Fruit fly (Drosophila melanogaster) whole organism, embryonic: ENCODE measurements around the gene Uev1A.
A peak's percentile ranks its signal among the peaks of the same experiment; 100 is the strongest.

Experiments used
- Adf1 ChIP-seq: fragments of 200-800 bp; sonication (Bioruptor generic); IDR thresholded peaks from 2 replicates; pipeline ENCODE4 v1.3.6; 2022; ENCODE audit warnings: missing biosample characterization, missing genetic modification characterization
- Bteb2 ChIP-seq: fragments of 200-800 bp; sonication (Bioruptor generic); optimal IDR thresholded peaks from 2 replicates; lab custom pipeline; 2016; ENCODE audit warnings: missing biosample characterization, missing genetic modification characterization
- CG10147 ChIP-seq: fragments of 200-800 bp; sonication (Bioruptor generic); optimal IDR thresholded peaks from 2 replicates; lab custom pipeline; 2019; ENCODE audit warnings: missing biosample characterization, mild to moderate bottlenecking, missing genetic modification characterization, moderate library complexity
- CG12769 ChIP-seq: fragments of 200-800 bp; sonication (Bioruptor generic); optimal IDR thresholded peaks from 2 replicates; lab custom pipeline; 2019; ENCODE audit warnings: missing biosample characterization, mild to moderate bottlenecking, missing genetic modification characterization, moderate library complexity
- CG13296 ChIP-seq: fragments of 200-800 bp; sonication (Bioruptor generic); optimal IDR thresholded peaks from 3 replicates; lab custom pipeline; 2018; ENCODE audit warnings: missing biosample characterization, mild to moderate bottlenecking, missing genetic modification characterization
- CG15514 ChIP-seq: fragments of 200-800 bp; sonication (Bioruptor generic); optimal IDR thresholded peaks from 3 replicates; lab custom pipeline; 2017; ENCODE audit warnings: missing biosample characterization, missing genetic modification characterization, mild to moderate bottlenecking, moderate library complexity, missing genetic modification reagents
- CG15696 ChIP-seq: fragments of 200-800 bp; sonication (Bioruptor generic); optimal IDR thresholded peaks from 2 replicates; lab custom pipeline; 2019; ENCODE audit warnings: missing biosample characterization, mild to moderate bottlenecking, missing genetic modification characterization, moderate library complexity
- CG17186 ChIP-seq: fragments of 200-800 bp; sonication (Bioruptor generic); optimal IDR thresholded peaks from 3 replicates; lab custom pipeline; 2017; ENCODE audit warnings: missing biosample characterization, missing genetic modification reagents, missing genetic modification characterization
- CG30403 ChIP-seq: fragments of 200-800 bp; sonication (Bioruptor generic); optimal IDR thresholded peaks from 3 replicates; lab custom pipeline; 2016; ENCODE audit warnings: missing biosample characterization, missing genetic modification characterization
- CG33557 ChIP-seq: fragments of 200-800 bp; sonication (Bioruptor generic); optimal IDR thresholded peaks from 2 replicates; lab custom pipeline; 2019; ENCODE audit warnings: missing biosample characterization, mild to moderate bottlenecking, missing genetic modification characterization, moderate library complexity
- CG6654 ChIP-seq: fragments of 200-800 bp; sonication (Bioruptor generic); optimal IDR thresholded peaks from 2 replicates; lab custom pipeline; 2017; ENCODE audit warnings: missing biosample characterization, mild to moderate bottlenecking, missing genetic modification characterization
- CG7987 ChIP-seq: fragments of 200-800 bp; sonication (Bioruptor generic); optimal IDR thresholded peaks from 2 replicates; lab custom pipeline; 2018; ENCODE audit warnings: missing biosample characterization, mild to moderate bottlenecking, missing genetic modification characterization, moderate library complexity
- CG8089 ChIP-seq: fragments of 200-800 bp; sonication (Bioruptor generic); optimal IDR thresholded peaks from 3 replicates; lab custom pipeline; 2016; ENCODE audit warnings: missing biosample characterization, missing genetic modification characterization
- CG8388 ChIP-seq: fragments of 200-800 bp; sonication (Bioruptor generic); optimal IDR thresholded peaks from 2 replicates; lab custom pipeline; 2019; ENCODE audit warnings: missing biosample characterization, mild to moderate bottlenecking, missing genetic modification characterization, moderate library complexity
- CG9797 ChIP-seq: fragments of 200-800 bp; sonication (Bioruptor generic); optimal IDR thresholded peaks from 3 replicates; lab custom pipeline; 2018; ENCODE audit warnings: missing biosample characterization, mild to moderate bottlenecking, missing genetic modification characterization
- Camta ChIP-seq: fragments of 200-800 bp; sonication (Bioruptor generic); optimal IDR thresholded peaks from 2 replicates; lab custom pipeline; 2016; ENCODE audit warnings: missing biosample characterization, missing genetic modification characterization
- Dek ChIP-seq: fragments of 200-800 bp; sonication (Bioruptor generic); optimal IDR thresholded peaks from 3 replicates; lab custom pipeline; 2019; ENCODE audit warnings: missing biosample characterization, mild to moderate bottlenecking, missing genetic modification characterization, moderate library complexity
- Dip3 ChIP-seq: fragments of 200-800 bp; sonication (Bioruptor generic); optimal IDR thresholded peaks from 3 replicates; lab custom pipeline; 2016; ENCODE audit warnings: missing biosample characterization, missing genetic modification characterization
- Doc2 ChIP-seq: fragments of 200-800 bp; sonication (Bioruptor generic); IDR thresholded peaks from 2 replicates; pipeline ENCODE4 v1.3.6; 2022; ENCODE audit warnings: missing biosample characterization, missing genetic modification characterization
- Elba2 ChIP-seq: fragments of 200-800 bp; sonication (Bioruptor generic); optimal IDR thresholded peaks from 3 replicates; lab custom pipeline; 2016; ENCODE audit warnings: missing biosample characterization, missing genetic modification characterization
- Fer1 ChIP-seq: fragments of 200-800 bp; sonication (Bioruptor generic); optimal IDR thresholded peaks from 2 replicates; lab custom pipeline; 2017; ENCODE audit warnings: missing biosample characterization, mild to moderate bottlenecking, missing genetic modification characterization
- Hey ChIP-seq: fragments of 200-800 bp; sonication (Bioruptor generic); optimal IDR thresholded peaks from 3 replicates; lab custom pipeline; 2018; ENCODE audit warnings: missing biosample characterization, mild to moderate bottlenecking, missing genetic modification characterization
- Kr ChIP-seq: fragments of 200-800 bp; sonication (Bioruptor generic); optimal IDR thresholded peaks from 2 replicates; lab custom pipeline; 2017; ENCODE audit warnings: missing biosample characterization, mild to moderate bottlenecking, missing genetic modification characterization
- Myb ChIP-seq: fragments of 200-800 bp; sonication (Bioruptor generic); optimal IDR thresholded peaks from 2 replicates; lab custom pipeline; 2016; ENCODE audit warnings: missing biosample characterization, missing genetic modification characterization
- Nf-YA ChIP-seq: fragments of 200-800 bp; sonication (Bioruptor generic); IDR thresholded peaks from 2 replicates; pipeline ENCODE4 v1.3.6; 2022; ENCODE audit warnings: missing biosample characterization, missing genetic modification characterization
- PHDP ChIP-seq: fragments of 200-800 bp; sonication (Bioruptor generic); optimal IDR thresholded peaks from 3 replicates; lab custom pipeline; 2018; ENCODE audit warnings: missing biosample characterization, mild to moderate bottlenecking, missing genetic modification characterization, moderate library complexity
- Scr ChIP-seq: fragments of 200-800 bp; sonication (Bioruptor generic); IDR thresholded peaks from 2 replicates; pipeline ENCODE4 v1.3.6; 2022; ENCODE audit warnings: missing biosample characterization, missing genetic modification characterization; ENCODE audit not compliant: partially characterized antibody
- TFAM ChIP-seq: fragments of 200-800 bp; sonication (Bioruptor generic); optimal IDR thresholded peaks from 2 replicates; lab custom pipeline; 2017; ENCODE audit warnings: missing biosample characterization, missing genetic modification characterization, inconsistent platforms
- ab ChIP-seq: fragments of 200-800 bp; sonication (Bioruptor generic); optimal IDR thresholded peaks from 2 replicates; lab custom pipeline; 2016; ENCODE audit warnings: missing biosample characterization, missing genetic modification characterization
- ato ChIP-seq: fragments of 200-800 bp; sonication (Bioruptor generic); IDR thresholded peaks from 2 replicates; pipeline ENCODE4 v1.3.6; 2022; ENCODE audit warnings: missing biosample characterization, missing genetic modification characterization; ENCODE audit not compliant: partially characterized antibody
- bcd ChIP-seq: fragments of 200-800 bp; sonication (Bioruptor generic); optimal IDR thresholded peaks from 2 replicates; lab custom pipeline; 2017; ENCODE audit warnings: missing biosample characterization, mild to moderate bottlenecking, missing genetic modification characterization
- cas ChIP-seq: fragments of 200-800 bp; sonication (Bioruptor generic); IDR thresholded peaks from 2 replicates; pipeline ENCODE4 v1.3.6; 2022; ENCODE audit warnings: missing biosample characterization, missing genetic modification characterization
- caup ChIP-seq: fragments of 200-800 bp; sonication (Bioruptor generic); optimal IDR thresholded peaks from 3 replicates; lab custom pipeline; 2017; ENCODE audit warnings: missing biosample characterization, mild to moderate bottlenecking, missing genetic modification characterization, moderate library complexity; ENCODE audit not compliant: severe bottlenecking
- dimm ChIP-seq: fragments of 200-800 bp; sonication (Bioruptor generic); IDR thresholded peaks from 2 replicates; pipeline ENCODE4 v1.3.6; 2022; ENCODE audit warnings: missing biosample characterization, missing genetic modification characterization
- emc ChIP-seq: fragments of 200-800 bp; sonication (Bioruptor generic); optimal IDR thresholded peaks from 2 replicates; lab custom pipeline; 2016; ENCODE audit warnings: missing biosample characterization, missing genetic modification characterization
- fd102C ChIP-seq: fragments of 200-800 bp; sonication (Bioruptor generic); optimal IDR thresholded peaks from 2 replicates; lab custom pipeline; 2018; ENCODE audit warnings: missing biosample characterization, mild to moderate bottlenecking, missing genetic modification characterization, moderate library complexity
- fu2 ChIP-seq: fragments of 200-800 bp; sonication (Bioruptor generic); optimal IDR thresholded peaks from 2 replicates; lab custom pipeline; 2016; ENCODE audit warnings: missing biosample characterization, missing genetic modification characterization
- knrl ChIP-seq: fragments of 200-800 bp; sonication (Bioruptor generic); IDR thresholded peaks from 3 replicates; pipeline ENCODE4 v1.3.6; 2022; ENCODE audit warnings: missing biosample characterization, missing genetic modification characterization; ENCODE audit not compliant: partially characterized antibody
- lola ChIP-seq, 3 experiments: fragments of >200 bp in 2 of 3; fragments of 200-800 bp in 1 of 3; sonication (Bioruptor generic) in 1 of 3; optimal IDR thresholded peaks; 2 replicates each; lab custom pipeline; 2017 to 2019; ENCODE audit warnings: missing biosample characterization in 3 of 3, missing genetic modification characterization in 3 of 3, mild to moderate bottlenecking in 1 of 3, moderate library complexity in 1 of 3
- onecut ChIP-seq: fragments of 200-800 bp; sonication (Bioruptor generic); IDR thresholded peaks from 2 replicates; pipeline ENCODE4 v1.3.6; 2022; ENCODE audit warnings: missing biosample characterization, missing genetic modification characterization
- p53 ChIP-seq: fragments of 200-800 bp; sonication (Bioruptor generic); optimal IDR thresholded peaks from 2 replicates; lab custom pipeline; 2016; ENCODE audit warnings: missing biosample characterization, missing genetic modification characterization
- pum ChIP-seq: fragments of 200-800 bp; sonication (Bioruptor generic); optimal IDR thresholded peaks from 2 replicates; lab custom pipeline; 2016; ENCODE audit warnings: missing biosample characterization, missing genetic modification characterization
- scrt ChIP-seq: fragments of 200-800 bp; sonication (Bioruptor generic); optimal IDR thresholded peaks from 2 replicates; lab custom pipeline; 2018; ENCODE audit warnings: missing biosample characterization, mild to moderate bottlenecking, missing genetic modification characterization, moderate library complexity
- seq ChIP-seq: fragments of 200-800 bp; sonication (Bioruptor generic); IDR thresholded peaks from 2 replicates; pipeline ENCODE4 v1.3.6; 2022; ENCODE audit warnings: missing biosample characterization, missing genetic modification characterization
- sna ChIP-seq: fragments of 200-800 bp; sonication (Bioruptor generic); IDR thresholded peaks from 2 replicates; pipeline ENCODE4 v1.3.6; 2022; ENCODE audit warnings: missing biosample characterization, missing genetic modification characterization; ENCODE audit not compliant: partially characterized antibody
- tgo ChIP-seq: fragments of 200-800 bp; sonication (Bioruptor generic); IDR thresholded peaks from 3 replicates; pipeline ENCODE4 v1.3.6; 2022; ENCODE audit warnings: missing biosample characterization, missing genetic modification characterization
- twi ChIP-seq: fragments of 200-800 bp; optimal IDR thresholded peaks from 2 replicates; lab custom pipeline; 2019; ENCODE audit warnings: missing biosample characterization, mild to moderate bottlenecking, missing genetic modification characterization, moderate library complexity
- tx ChIP-seq: fragments of 200-800 bp; sonication (Bioruptor generic); optimal IDR thresholded peaks from 2 replicates; lab custom pipeline; 2016; ENCODE audit warnings: missing biosample characterization, missing genetic modification characterization
- yki ChIP-seq: fragments of >200 bp; optimal IDR thresholded peaks from 3 replicates; lab custom pipeline; 2018

The Uev1A gene

DNA sequence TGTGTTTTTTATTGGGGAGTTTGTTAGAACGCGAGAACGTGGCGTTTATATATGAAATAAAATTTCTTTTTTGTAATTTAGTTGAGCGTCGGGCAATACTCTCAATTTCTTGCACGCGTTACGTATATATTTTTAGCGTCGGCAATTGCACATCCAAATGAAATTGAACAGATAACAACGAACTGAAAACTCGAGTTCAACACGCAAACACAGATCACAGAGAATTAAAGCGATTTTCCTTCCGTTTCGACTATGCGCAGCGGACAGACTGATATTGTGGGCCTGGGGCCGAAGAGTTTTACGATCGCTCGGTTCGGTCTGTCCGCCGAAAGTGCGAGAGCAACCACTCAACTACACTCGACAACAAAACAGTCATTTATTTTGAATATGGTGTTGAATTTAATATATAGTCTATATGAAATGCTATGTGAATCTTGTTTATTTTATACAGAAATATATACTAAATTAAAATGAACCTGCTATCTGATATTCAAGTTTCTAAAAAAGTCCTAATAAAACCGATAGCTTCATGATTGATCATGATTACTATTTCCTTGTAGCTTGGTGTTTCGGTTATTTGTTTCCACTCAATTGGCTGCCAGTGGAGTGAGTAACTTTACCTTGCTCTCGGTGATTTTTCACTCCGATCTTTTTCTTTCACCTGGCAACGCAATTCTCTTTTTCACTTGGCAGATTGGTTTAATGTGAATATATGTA is 10.8 kb downstream of the Uev1A start, which contains the start of gene CG46456 (continued):
- TF ChIP-seq Dek (tag; lab: Kevin White, UChicago) (peak; percentile 95), caup (GFP tag; lab: Kevin White, UChicago) (peak; percentile 95), emc (GFP tag; lab: Kevin White, UChicago) (no peak), pum (GFP tag; lab: Kevin White, UChicago) (peak; percentile 37), CG8388 (peak; percentile 95), CG30403 (GFP tag; lab: Kevin White, UChicago) (peak; percentile 93), Dip3 (peak; percentile 59), lola (GFP tag; optimal IDR thresholded peaks at IDR 0.05; lab: Kevin White, UChicago) (peak in 1 of 3 experiments; percentile 96), Adf1 (GFP tag; lab: Robert Waterston, UW) (peak; percentile 74), dimm (GFP tag; lab: Robert Waterston, UW) (peak; percentile 78), seq (GFP tag; lab: Robert Waterston, UW) (peak; percentile 91), ab (GFP tag; lab: Kevin White, UChicago) (no peak), Nf-YA (peak; percentile 78), sna (no peak), ato (GFP tag; lab: Robert Waterston, UW) (no peak), p53 (GFP tag; lab: Kevin White, UChicago) (peak; percentile 34), Doc2 (GFP tag; lab: Robert Waterston, UW) (no peak), CG33557 (peak; percentile 94), Elba2 (GFP tag; lab: Kevin White, UChicago) (no peak), CG13296 (GFP tag; lab: Kevin White, UChicago) (peak; percentile 98), Bteb2 (GFP tag; lab: Kevin White, UChicago) (peak; percentile 81), knrl (GFP tag; lab: Robert Waterston, UW) (no peak), onecut (GFP tag; lab: Robert Waterston, UW) (peak; percentile 86), tgo (GFP tag; lab: Robert Waterston, UW) (peak; percentile 94), CG15696 (tag; lab: Kevin White, UChicago) (peak; percentile 95), CG17186 (GFP tag; lab: Kevin White, UChicago) (peak; percentile 19), fd102C (GFP tag; lab: Kevin White, UChicago) (peak; percentile 74), CG15514 (GFP tag; lab: Kevin White, UChicago) (peak; percentile 88), CG8089 (GFP tag; lab: Kevin White, UChicago) (peak; percentile 31), CG12769 (tag; lab: Kevin White, UChicago) (peak; percentile 90), cas (peak; percentile 81), Hey (tag; lab: Kevin White, UChicago) (peak; percentile 33), Scr (GFP tag; lab: Robert Waterston, UW) (peak; percentile 60), yki (lab: Kevin White, UChicago) (no peak), CG7987 (GFP tag; lab: Kevin White, UChicago) (peak; percentile 85), Myb (GFP tag; lab: Kevin White, UChicago) (no peak), TFAM (GFP tag; lab: Kevin White, UChicago) (no peak), Fer1 (GFP tag; lab: Kevin White, UChicago) (peak; percentile 98), Camta (peak; percentile 60), CG6654 (GFP tag; lab: Kevin White, UChicago) (peak; percentile 73), tx (GFP tag; lab: Kevin White, UChicago) (peak; percentile 22), CG9797 (GFP tag; lab: Kevin White, UChicago) (peak; percentile 41), CG10147 (peak; percentile 96), fu2 (peak; percentile 17), PHDP (peak; percentile 98), Kr (GFP tag; lab: Kevin White, UChicago) (peak; percentile 4), twi (tag; lab: Kevin White, UChicago) (peak; percentile 91), scrt (peak; percentile 95), bcd (peak; percentile 92)
